Worm (Caenorhabditis elegans): Measurements from ENCODE around the gene elo-3.

The elo-3 gene

DNA sequence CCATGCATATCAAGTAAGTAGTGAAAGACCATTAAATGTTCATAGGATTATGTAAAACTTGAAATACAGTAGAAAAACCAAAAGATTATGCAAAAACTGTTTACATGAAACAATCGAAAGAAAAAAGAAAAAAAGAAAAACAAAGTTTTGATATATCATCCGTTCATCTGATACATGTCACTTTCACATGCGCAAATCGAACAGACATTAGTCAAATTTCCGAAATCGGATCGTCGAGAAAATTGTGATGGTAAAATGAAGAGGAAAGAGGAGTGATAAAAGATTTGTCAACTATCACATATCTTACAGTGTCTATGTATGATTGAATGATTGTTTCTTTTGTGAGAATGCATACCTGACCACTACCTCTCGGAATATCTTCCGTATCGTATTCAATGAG is 28.6 kb upstream of the elo-3 start:
- TF ChIP-seq ztf-23 (GFP tag; IDR thresholded peaks at IDR 0.05) (no peak), flt-1 (GFP tag; IDR thresholded peaks at IDR 0.05) (no peak), ref-1 (GFP tag; conservative IDR thresholded peaks at IDR 0.05) (no peak), T22C8.4 (GFP tag; IDR thresholded peaks at IDR 0.05) (no peak), cog-1 (tag; optimal IDR thresholded peaks at IDR 0.05) (no peak), med-1 (GFP tag; optimal IDR thresholded peaks at IDR 0.05; ENCODE audit: insufficient read depth) (no peak), ztf-29 (GFP tag; IDR thresholded peaks at IDR 0.05) (no peak), klf-2 (GFP tag; conservative IDR thresholded peaks at IDR 0.05) (no peak), tab-1 (GFP tag; IDR thresholded peaks at IDR 0.05) (no peak)

- TF ChIP-seq klf-2 (GFP tag; conservative IDR thresholded peaks at IDR 0.05): no peak
Measured at ce11 chrIV:7211313-7211712, 26.2 kb upstream of the elo-3 start.

DNA sequence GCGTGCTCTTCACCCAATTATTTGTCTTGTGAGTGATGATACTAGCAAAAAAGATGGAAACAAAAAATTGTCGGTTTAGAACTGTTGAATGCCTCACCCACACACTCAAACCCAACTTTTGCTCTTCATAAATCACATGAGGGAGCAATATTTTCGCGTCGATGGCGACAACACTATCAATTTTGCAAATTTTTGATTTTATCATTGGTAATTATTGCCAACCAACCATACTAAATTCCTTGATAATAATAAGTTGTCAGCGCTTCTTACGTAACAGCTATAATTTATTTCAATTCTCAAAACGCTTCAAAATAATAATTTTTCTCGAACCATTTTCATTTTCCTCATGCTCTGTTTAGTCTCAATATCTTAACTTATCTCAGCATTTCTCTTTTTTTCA is 24.7 kb upstream of the elo-3 start:
- TF ChIP-seq cog-1 (tag; optimal IDR thresholded peaks at IDR 0.05) (no peak), tab-1 (GFP tag; IDR thresholded peaks at IDR 0.05) (no peak), med-1 (GFP tag; optimal IDR thresholded peaks at IDR 0.05; ENCODE audit: insufficient read depth) (no peak), ztf-29 (GFP tag; IDR thresholded peaks at IDR 0.05) (no peak), T22C8.4 (GFP tag; IDR thresholded peaks at IDR 0.05) (no peak), klf-2 (GFP tag; conservative IDR thresholded peaks at IDR 0.05) (no peak), ref-1 (GFP tag; conservative IDR thresholded peaks at IDR 0.05) (no peak), ztf-23 (GFP tag; IDR thresholded peaks at IDR 0.05) (no peak), flt-1 (GFP tag; IDR thresholded peaks at IDR 0.05) (no peak)

DNA sequence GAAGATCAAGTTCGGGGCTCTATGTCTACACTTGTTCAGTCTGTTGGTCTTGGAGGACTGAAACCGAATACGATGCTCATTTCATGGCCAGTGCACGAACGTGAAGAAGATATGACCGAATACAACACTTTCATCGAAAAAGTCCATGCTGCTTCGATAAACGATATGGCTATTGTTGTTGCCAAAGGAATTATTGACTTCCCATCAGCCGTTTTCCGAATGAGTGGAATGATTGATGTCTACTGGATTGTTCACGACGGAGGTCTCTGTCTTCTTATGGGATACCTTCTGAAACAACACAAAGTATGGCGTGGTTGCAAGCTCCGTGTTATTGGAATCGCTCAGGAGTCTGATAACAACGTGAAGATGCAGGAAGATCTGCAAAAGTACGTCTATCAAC is 21.3 kb upstream of the elo-3 start:
- no peak for TF ChIP-seq cog-1 (tag; optimal IDR thresholded peaks at IDR 0.05)
- TF ChIP-seq klf-2 (GFP tag; conservative IDR thresholded peaks at IDR 0.05): no peak
- no peak for TF ChIP-seq ztf-23 (GFP tag; IDR thresholded peaks at IDR 0.05)
- no peak for TF ChIP-seq T22C8.4 (GFP tag; IDR thresholded peaks at IDR 0.05)
- TF ChIP-seq ztf-29 (GFP tag; IDR thresholded peaks at IDR 0.05): no peak
- TF ChIP-seq med-1 (GFP tag; optimal IDR thresholded peaks at IDR 0.05; ENCODE audit: insufficient read depth): no peak
- TF ChIP-seq ref-1 (GFP tag; conservative IDR thresholded peaks at IDR 0.05): no peak

ce11 chrIV:7219398-7220087 is 18.0 kb upstream of the elo-3 start, which contains the start of the genes glb-23 and R13A1.1:
TSS of gene glb-23 (minus strand) at chrIV:7219498.
TSS of gene R13A1.1 (plus strand) at chrIV:7220037.
- TF ChIP-seq flt-1 (GFP tag; IDR thresholded peaks at IDR 0.05) (no peak), ztf-23 (GFP tag; IDR thresholded peaks at IDR 0.05) (no peak), cog-1 (tag; optimal IDR thresholded peaks at IDR 0.05) (no peak), klf-2 (GFP tag; conservative IDR thresholded peaks at IDR 0.05) (no peak), tab-1 (GFP tag; IDR thresholded peaks at IDR 0.05) (no peak), med-1 (GFP tag; optimal IDR thresholded peaks at IDR 0.05; ENCODE audit: insufficient read depth) (no peak), ztf-29 (GFP tag; IDR thresholded peaks at IDR 0.05) (no peak), T22C8.4 (GFP tag; IDR thresholded peaks at IDR 0.05) (no peak), ref-1 (GFP tag; conservative IDR thresholded peaks at IDR 0.05) (no peak)

DNA sequence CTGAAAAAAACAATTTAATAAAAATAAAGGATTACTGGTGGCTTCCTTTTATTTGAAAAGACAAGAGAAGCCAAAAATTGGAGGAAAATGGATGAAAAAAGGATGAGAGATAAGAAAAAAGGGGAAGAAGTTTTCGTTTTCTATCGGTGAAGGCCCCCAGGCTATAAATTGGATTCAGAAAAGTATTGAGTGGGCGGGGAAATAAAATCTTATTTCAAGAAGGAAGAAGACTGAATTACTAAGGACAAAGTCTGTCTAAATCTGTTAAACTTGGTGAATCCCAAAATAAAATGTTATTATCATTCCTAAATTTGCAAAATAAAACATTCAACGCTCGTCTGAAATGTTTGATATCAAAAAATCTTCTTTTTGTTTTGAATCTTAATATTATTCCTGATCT is 15.4 kb upstream of the elo-3 start:
- TF ChIP-seq T22C8.4 (GFP tag; IDR thresholded peaks at IDR 0.05) (no peak), ztf-23 (GFP tag; IDR thresholded peaks at IDR 0.05) (no peak), flt-1 (GFP tag; IDR thresholded peaks at IDR 0.05) (no peak)

DNA sequence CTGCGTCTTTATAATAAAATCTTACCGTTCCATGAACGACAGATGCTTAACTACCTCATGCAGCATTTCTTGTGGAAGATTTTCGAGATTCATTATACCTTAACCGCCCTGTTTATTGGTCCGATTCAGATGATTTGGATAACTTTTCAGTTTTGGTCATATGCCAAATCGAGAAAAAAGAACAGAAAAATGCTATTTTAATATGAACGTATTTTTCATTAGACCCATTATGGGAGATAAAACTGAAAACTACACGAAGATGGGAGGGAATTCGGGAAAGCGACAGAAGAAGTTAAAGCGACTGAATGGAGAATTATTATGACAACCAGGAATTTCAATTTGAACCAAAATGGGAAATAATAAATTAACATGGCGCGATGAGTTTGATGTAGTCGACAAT is 10.4 kb upstream of the elo-3 start, which contains the start of gene R13A1.10:
R13A1.10 (minus strand) TSS at position 101 of the 400 bp plus-strand sequence.
- no peak for TF ChIP-seq med-1 (GFP tag; optimal IDR thresholded peaks at IDR 0.05; ENCODE audit: insufficient read depth)
- TF ChIP-seq cog-1 (tag; optimal IDR thresholded peaks at IDR 0.05): no peak
- TF ChIP-seq ztf-29 (GFP tag; IDR thresholded peaks at IDR 0.05): no peak
- TF ChIP-seq klf-2 (GFP tag; conservative IDR thresholded peaks at IDR 0.05): no peak
- TF ChIP-seq tab-1 (GFP tag; IDR thresholded peaks at IDR 0.05): no peak
- TF ChIP-seq flt-1 (GFP tag; IDR thresholded peaks at IDR 0.05): no peak
- no peak for TF ChIP-seq ztf-23 (GFP tag; IDR thresholded peaks at IDR 0.05)
- TF ChIP-seq ref-1 (GFP tag; conservative IDR thresholded peaks at IDR 0.05): no peak
- TF ChIP-seq T22C8.4 (GFP tag; IDR thresholded peaks at IDR 0.05): no peak

DNA sequence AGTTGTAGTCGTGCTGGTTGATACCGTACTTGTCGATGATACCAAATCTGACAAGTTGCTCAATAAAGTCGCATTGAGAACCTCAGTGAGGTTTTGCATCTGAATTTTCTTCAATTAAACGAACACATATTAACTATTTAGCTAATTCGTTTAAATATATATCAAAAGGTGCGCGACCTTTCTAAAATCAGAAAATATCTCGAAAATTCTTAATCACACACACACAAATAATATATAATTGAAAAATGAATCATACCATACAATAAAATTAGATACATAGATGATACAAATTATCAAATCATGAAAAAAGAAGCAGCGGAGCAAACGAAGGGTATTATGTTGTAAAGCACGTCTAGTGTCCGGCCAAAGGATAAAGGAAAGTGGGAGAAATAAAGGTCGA is 9.3 kb upstream of the elo-3 start, which contains the start of gene D2024.5:
D2024.5 (minus strand) TSS at position 101 of the 400 bp plus-strand sequence.
- TF ChIP-seq flt-1 (GFP tag; IDR thresholded peaks at IDR 0.05): no peak
- no peak for TF ChIP-seq med-1 (GFP tag; optimal IDR thresholded peaks at IDR 0.05; ENCODE audit: insufficient read depth)
- no peak for TF ChIP-seq ref-1 (GFP tag; conservative IDR thresholded peaks at IDR 0.05)
- no peak for TF ChIP-seq ztf-23 (GFP tag; IDR thresholded peaks at IDR 0.05)
- no peak for TF ChIP-seq klf-2 (GFP tag; conservative IDR thresholded peaks at IDR 0.05)
- TF ChIP-seq T22C8.4 (GFP tag; IDR thresholded peaks at IDR 0.05): no peak
- TF ChIP-seq cog-1 (tag; optimal IDR thresholded peaks at IDR 0.05): no peak
- no peak for TF ChIP-seq tab-1 (GFP tag; IDR thresholded peaks at IDR 0.05)
- no peak for TF ChIP-seq ztf-29 (GFP tag; IDR thresholded peaks at IDR 0.05)

ce11 chrIV:7230198-7230597 is 7.3 kb upstream of the elo-3 start, which contains the start of gene cap-1:
TSS of gene cap-1 (minus strand) at chrIV:7230223.
- TF ChIP-seq ztf-23 (GFP tag; IDR thresholded peaks at IDR 0.05): no peak
- TF ChIP-seq klf-2 (GFP tag; conservative IDR thresholded peaks at IDR 0.05): no peak
- TF ChIP-seq ztf-29 (GFP tag; IDR thresholded peaks at IDR 0.05): no peak
- peak; percentile 60 for TF ChIP-seq flt-1 (GFP tag; IDR thresholded peaks at IDR 0.05)
- TF ChIP-seq ref-1 (GFP tag; conservative IDR thresholded peaks at IDR 0.05): no peak
- no peak for TF ChIP-seq tab-1 (GFP tag; IDR thresholded peaks at IDR 0.05)
- TF ChIP-seq med-1 (GFP tag; optimal IDR thresholded peaks at IDR 0.05; ENCODE audit: insufficient read depth): no peak
- TF ChIP-seq cog-1 (tag; optimal IDR thresholded peaks at IDR 0.05): peak; percentile 33
- TF ChIP-seq T22C8.4 (GFP tag; IDR thresholded peaks at IDR 0.05): peak; percentile 78

ce11 chrIV:7230935-7231334 is 6.6 kb upstream of the elo-3 start, which contains the start of gene D2024.4:
TSS of gene D2024.4 (plus strand) at chrIV:7231235.
- TF ChIP-seq T22C8.4 (GFP tag; IDR thresholded peaks at IDR 0.05): no peak
- TF ChIP-seq flt-1 (GFP tag; IDR thresholded peaks at IDR 0.05): no peak
- no peak for TF ChIP-seq klf-2 (GFP tag; conservative IDR thresholded peaks at IDR 0.05)
- TF ChIP-seq med-1 (GFP tag; optimal IDR thresholded peaks at IDR 0.05; ENCODE audit: insufficient read depth): no peak
- no peak for TF ChIP-seq tab-1 (GFP tag; IDR thresholded peaks at IDR 0.05)
- TF ChIP-seq ztf-23 (GFP tag; IDR thresholded peaks at IDR 0.05): no peak
- TF ChIP-seq cog-1 (tag; optimal IDR thresholded peaks at IDR 0.05): no peak
- TF ChIP-seq ref-1 (GFP tag; conservative IDR thresholded peaks at IDR 0.05): no peak
- TF ChIP-seq ztf-29 (GFP tag; IDR thresholded peaks at IDR 0.05): no peak

Measured in whole organism, midembryonic.